Fruit fly (Drosophila melanogaster): ENCODE results near the gene CG43725.

Gene CG43725

dm6 chr2L:11041785-11042184, 33.5 kb upstream of the CG43725 start:
- TF ChIP-seq topi (GFP tag; optimal IDR thresholded peaks at IDR 0.05) (no peak), Smox (GFP tag; optimal IDR thresholded peaks at IDR 0.05) (no peak), CG32006 (GFP tag; optimal IDR thresholded peaks at IDR 0.05) (peak; percentile 12), CG8119 (GFP tag; IDR thresholded peaks at IDR 0.05) (peak; percentile 43; the same call in 1 of the 3 replicates), eg (GFP tag; IDR thresholded peaks at IDR 0.05) (peak; percentile 53; the same call in 1 of the 3 replicates), CG15336 (GFP tag; IDR thresholded peaks at IDR 0.05) (peak; percentile 41), acj6 (GFP tag; optimal IDR thresholded peaks at IDR 0.05) (no peak), CG6276 (GFP tag; optimal IDR thresholded peaks at IDR 0.05) (peak; percentile 55)

DNA sequence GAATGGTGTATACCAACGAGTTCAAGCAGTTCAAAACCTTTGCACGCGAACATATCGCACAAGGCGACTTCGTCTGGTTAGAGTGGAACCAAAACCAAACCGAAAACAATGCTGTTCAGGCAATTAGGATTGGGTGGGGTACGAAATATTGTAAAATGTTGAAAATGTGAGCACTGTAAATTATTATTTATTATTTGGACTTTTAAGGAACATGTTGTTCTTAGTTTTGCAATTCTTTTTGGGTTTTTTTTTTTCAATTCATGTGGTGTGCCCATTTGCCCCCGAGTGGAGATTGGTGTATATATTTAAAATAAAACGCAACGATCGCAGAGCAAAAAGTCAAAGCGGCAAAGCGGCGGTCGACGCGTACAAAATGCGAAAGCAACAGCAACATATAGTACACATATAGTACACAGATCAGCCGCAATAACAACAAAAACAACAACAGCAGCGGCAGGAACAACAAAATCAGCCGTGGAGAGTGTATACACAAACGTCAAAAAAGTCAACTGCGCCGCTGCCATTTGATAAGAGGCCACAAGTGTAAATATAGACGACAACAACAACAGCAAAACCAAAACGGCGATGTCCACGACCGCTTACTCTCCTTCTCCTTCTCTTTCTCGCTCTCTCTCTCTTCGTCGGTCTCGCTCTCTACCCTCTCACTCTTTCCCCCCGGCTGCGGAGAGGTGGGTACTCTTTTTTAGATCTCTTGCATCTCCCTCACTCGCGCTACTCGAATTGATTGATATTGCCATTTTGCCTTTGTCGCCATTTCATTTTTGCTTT, 30.4 kb upstream of the CG43725 start:
- TF ChIP-seq CG11902 (GFP tag; optimal IDR thresholded peaks at IDR 0.05) (peak; percentile 49), Lpt (GFP tag; optimal IDR thresholded peaks at IDR 0.05) (peak; percentile 66), CG32006 (GFP tag; optimal IDR thresholded peaks at IDR 0.05) (peak; percentile 75), Sox102F (GFP tag; optimal IDR thresholded peaks at IDR 0.05) (peak; percentile 82), fd59A (GFP tag; optimal IDR thresholded peaks at IDR 0.05) (no peak), CG4318 (GFP tag; optimal IDR thresholded peaks at IDR 0.05) (peak; percentile 25), CG6792 (GFP tag; optimal IDR thresholded peaks at IDR 0.05) (peak; percentile 76), fd85E (GFP tag; optimal IDR thresholded peaks at IDR 0.05) (peak; percentile 17), Met (GFP tag; optimal IDR thresholded peaks at IDR 0.05) (peak; percentile 82), CG6854 (GFP tag; optimal IDR thresholded peaks at IDR 0.05) (no peak), CG9139 (GFP tag; optimal IDR thresholded peaks at IDR 0.05) (no peak), lz (GFP tag; optimal IDR thresholded peaks at IDR 0.05) (peak; percentile 69), dsx (GFP tag; optimal IDR thresholded peaks at IDR 0.05; ENCODE audit: poor library complexity, severe bottlenecking) (peak; percentile 48), CG15336 (GFP tag; IDR thresholded peaks at IDR 0.05) (peak; percentile 81), Sox14 (GFP tag; optimal IDR thresholded peaks at IDR 0.05) (peak; percentile 66), Eip75B (GFP tag; optimal IDR thresholded peaks at IDR 0.05) (peak; percentile 32), Eip93F (GFP tag; optimal IDR thresholded peaks at IDR 0.05) (peak; percentile 66), CG11762 (GFP tag; optimal IDR thresholded peaks at IDR 0.05; ENCODE audit: insufficient read depth) (peak; percentile 41), topi (GFP tag; optimal IDR thresholded peaks at IDR 0.05) (peak; percentile 67), Ets21C (GFP tag; optimal IDR thresholded peaks at IDR 0.05) (peak; percentile 69), CG16779 (tag; optimal IDR thresholded peaks at IDR 0.05) (peak; percentile 66), Ets96B (tag; optimal IDR thresholded peaks at IDR 0.05) (peak; percentile 35), CG6276 (GFP tag; optimal IDR thresholded peaks at IDR 0.05) (peak; percentile 68), Hr4 (GFP tag; optimal IDR thresholded peaks at IDR 0.05) (peak; percentile 41), OdsH (GFP tag; optimal IDR thresholded peaks at IDR 0.05) (peak; percentile 78), Eip78C (GFP tag) (peak; percentile 79), net (GFP tag; optimal IDR thresholded peaks at IDR 0.05) (peak; percentile 52), CG31627 (GFP tag; optimal IDR thresholded peaks at IDR 0.05) (peak; percentile 83), spab (GFP tag; optimal IDR thresholded peaks at IDR 0.05) (peak; percentile 30), CG1621 (tag; optimal IDR thresholded peaks at IDR 0.05) (peak; percentile 39), achi (GFP tag; optimal IDR thresholded peaks at IDR 0.05) (peak; percentile 63), Sox15 (GFP tag; optimal IDR thresholded peaks at IDR 0.05) (peak; percentile 46), CG8632 (GFP tag; optimal IDR thresholded peaks at IDR 0.05) (peak; percentile 47), fkh (GFP tag; optimal IDR thresholded peaks at IDR 0.05) (peak; percentile 98), CG6163 (GFP tag; IDR thresholded peaks at IDR 0.05) (peak; percentile 79), Blimp-1 (GFP tag; optimal IDR thresholded peaks at IDR 0.05) (no peak), CG3919 (GFP tag; optimal IDR thresholded peaks at IDR 0.05) (peak; percentile 31), CG10669 (GFP tag; optimal IDR thresholded peaks at IDR 0.05) (peak; percentile 6), salr (GFP tag; optimal IDR thresholded peaks at IDR 0.05) (peak in 1 of 2 experiments; percentile 37), CG34406 (GFP tag; optimal IDR thresholded peaks at IDR 0.05) (peak; percentile 75), eg (GFP tag; IDR thresholded peaks at IDR 0.05) (peak; percentile 75; the same call in 2 of the 3 replicates), vri (GFP tag; optimal IDR thresholded peaks at IDR 0.05) (peak; percentile 66), pdm3 (GFP tag; optimal IDR thresholded peaks at IDR 0.05) (peak; percentile 79), CG3032 (tag; optimal IDR thresholded peaks at IDR 0.05) (peak; percentile 5)

Measured in whole organism, prepupa.